Worm (Caenorhabditis elegans): ENCODE results near the gene F44E5.2.

Gene F44E5.2

DNA sequence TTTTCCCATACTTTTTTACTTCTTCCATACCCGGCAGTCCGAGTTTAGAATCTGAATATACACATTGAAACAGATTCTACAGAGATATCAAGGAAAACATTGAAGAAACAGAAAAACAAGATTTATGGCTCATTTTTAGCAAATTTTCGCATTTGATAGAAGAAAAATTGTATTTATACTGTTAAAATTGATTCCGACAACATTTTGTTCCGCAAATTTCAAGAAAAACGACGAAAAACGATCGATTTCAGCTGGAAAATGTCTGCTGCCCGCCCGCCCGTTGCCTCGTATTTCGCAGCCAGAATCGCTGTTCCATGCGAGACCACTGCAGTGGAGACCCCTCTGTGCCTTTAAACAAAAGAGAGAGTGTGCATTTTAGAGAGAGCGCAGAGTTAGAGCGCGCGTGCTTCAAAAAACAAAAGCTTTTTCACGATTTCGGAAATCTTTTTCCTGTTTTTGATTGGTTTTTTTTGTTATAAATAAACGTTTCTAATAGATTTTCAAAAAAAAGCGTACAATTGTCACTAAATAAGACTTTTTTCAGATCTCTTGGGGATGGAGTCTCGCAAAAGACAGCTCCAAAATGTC, 11.4 kb downstream of the F44E5.2 start, which contains the start of the genes patr-1 and dna-2:
Gene patr-1, minus strand, starts transcription at position 51 of the 588 bp plus-strand sequence.
Gene dna-2, plus strand, starts transcription at position 538 of the 588 bp plus-strand sequence.
- peak; percentile 15 for TF ChIP-seq ceh-31 (tag; optimal IDR thresholded peaks at IDR 0.05)
- peak; percentile 3 for TF ChIP-seq tbx-2 (tag; optimal IDR thresholded peaks at IDR 0.05)
- peak; percentile 29 for TF ChIP-seq hlh-30 (tag; optimal IDR thresholded peaks at IDR 0.05; ENCODE audit: insufficient read depth)
- peak; percentile 61 for TF ChIP-seq nfya-1 (tag; optimal IDR thresholded peaks at IDR 0.05)
- TF ChIP-seq eyg-1 (tag; optimal IDR thresholded peaks at IDR 0.05), result no peak

DNA sequence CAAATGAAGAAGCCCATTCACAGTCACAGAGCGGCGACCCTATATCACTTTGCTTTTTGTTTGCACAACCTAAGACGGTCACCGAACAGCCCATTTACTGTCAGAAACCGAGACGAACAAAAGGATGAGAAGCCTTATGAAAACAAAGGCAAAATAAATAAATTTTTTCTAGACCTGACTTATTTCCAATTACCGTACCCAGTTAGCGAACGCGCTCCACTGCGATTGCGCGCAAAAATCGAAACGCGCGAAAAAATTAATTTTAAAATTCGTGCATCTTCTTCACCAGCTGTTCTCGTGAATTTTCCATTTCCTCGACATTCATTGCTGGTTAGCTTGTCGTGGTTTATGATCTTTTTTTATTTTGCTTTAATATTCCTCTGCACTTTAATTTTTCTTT, 15.9 kb downstream of the F44E5.2 start, which contains the start of gene F43G6.16:
Gene F43G6.16, minus strand, starts transcription at position 141 of the 400 bp plus-strand sequence.
- TF ChIP-seq ceh-14 (tag; optimal IDR thresholded peaks at IDR 0.05) (no peak), sox-4 (tag; optimal IDR thresholded peaks at IDR 0.05) (no peak), pax-1 (tag; optimal IDR thresholded peaks at IDR 0.05) (peak; percentile 85), nfya-1 (tag; optimal IDR thresholded peaks at IDR 0.05) (no peak), sox-2 (GFP tag; IDR thresholded peaks at IDR 0.05) (no peak)

DNA sequence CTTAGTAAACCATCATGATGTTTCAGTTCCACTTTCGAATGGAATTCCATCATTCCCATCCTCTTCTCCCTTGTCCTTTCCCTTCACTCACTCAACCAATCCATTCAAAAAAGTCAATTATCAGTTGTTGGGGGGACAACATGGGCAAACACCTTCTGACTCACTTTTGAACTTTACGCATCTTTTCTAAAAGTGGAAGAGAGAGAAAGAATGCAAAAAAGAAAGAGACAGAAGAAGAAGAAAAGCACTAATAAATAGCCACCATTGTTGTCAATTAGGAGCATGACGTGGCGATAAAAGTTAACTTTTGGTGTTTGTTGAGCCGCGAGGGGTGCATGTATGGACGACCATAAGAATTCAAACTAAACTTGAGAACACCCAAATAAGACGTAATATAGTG, 21.5 kb downstream of the F44E5.2 start:
- TF ChIP-seq unc-55 (GFP tag; optimal IDR thresholded peaks at IDR 0.05) (no peak), ztf-16 (tag; optimal IDR thresholded peaks at IDR 0.05) (no peak), mec-3 (tag; optimal IDR thresholded peaks at IDR 0.05; ENCODE audit: borderline replicate concordance) (no peak), che-1 (tag; optimal IDR thresholded peaks at IDR 0.05) (no peak), unc-86 (tag; optimal IDR thresholded peaks at IDR 0.05) (no peak), ceh-45 (GFP tag; IDR thresholded peaks at IDR 0.05) (no peak), pax-1 (tag; optimal IDR thresholded peaks at IDR 0.05) (no peak), dve-1 (tag; optimal IDR thresholded peaks at IDR 0.05) (no peak), ceh-9 (tag; optimal IDR thresholded peaks at IDR 0.05) (no peak), ceh-34 (tag; optimal IDR thresholded peaks at IDR 0.05) (no peak), pat-9 (tag; optimal IDR thresholded peaks at IDR 0.05) (no peak), hlh-8 (tag; optimal IDR thresholded peaks at IDR 0.05) (no peak), gmeb-2 (tag; optimal IDR thresholded peaks at IDR 0.05) (no peak)

DNA sequence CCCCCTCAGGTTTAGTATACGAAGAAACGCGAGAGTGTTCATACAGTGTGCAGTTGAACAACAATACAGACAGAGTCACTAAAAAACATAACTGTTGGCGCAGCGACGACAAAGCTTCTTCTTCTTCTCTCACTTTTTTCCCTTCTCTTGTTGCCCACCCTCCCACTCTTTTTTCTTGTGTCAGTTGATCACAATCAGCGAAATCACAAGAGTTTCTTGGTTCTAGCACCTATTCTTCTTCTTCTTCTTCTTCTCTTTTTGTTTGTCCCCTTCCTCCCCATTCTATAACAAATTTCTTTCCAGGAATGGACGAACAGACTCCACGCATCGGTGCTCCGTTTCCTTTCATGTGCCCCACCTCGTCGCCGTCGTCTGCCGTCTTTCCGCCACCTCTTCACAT, 23.9 kb downstream of the F44E5.2 start, which contains the start of gene F43G6.4:
Gene F43G6.4, plus strand, starts transcription at position 301 of the 400 bp plus-strand sequence.
- no peak for TF ChIP-seq Y22D7AL.16 (tag; optimal IDR thresholded peaks at IDR 0.05)

DNA sequence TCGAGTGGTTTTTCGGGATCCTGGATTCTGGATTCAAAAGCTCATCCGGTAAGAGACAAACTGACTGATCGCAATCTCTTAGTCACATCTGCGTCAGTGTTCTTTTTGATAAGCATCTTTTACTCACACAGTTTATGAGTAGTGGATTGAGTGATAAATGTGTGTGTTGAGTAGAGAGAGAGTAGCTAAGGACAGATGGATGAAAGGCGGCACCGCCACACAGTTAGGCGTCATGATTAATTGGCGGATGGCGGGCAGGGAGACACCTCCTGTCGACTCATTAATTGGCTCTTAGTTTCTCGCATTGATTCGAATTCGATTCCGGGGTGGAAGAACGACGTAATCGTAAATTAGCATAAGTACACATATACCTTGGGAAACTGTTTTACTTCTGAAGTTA, 27.8 kb downstream of the F44E5.2 start:
- TF ChIP-seq tbx-7 (tag; optimal IDR thresholded peaks at IDR 0.05), result no peak
- TF ChIP-seq sdc-2 (tag; optimal IDR thresholded peaks at IDR 0.05), result no peak
- no peak for TF ChIP-seq nfya-1 (tag; optimal IDR thresholded peaks at IDR 0.05)
- no peak for TF ChIP-seq unc-42 (tag; optimal IDR thresholded peaks at IDR 0.05)
- no peak for TF ChIP-seq ceh-22 (tag; optimal IDR thresholded peaks at IDR 0.05)
- no peak for TF ChIP-seq ceh-45 (GFP tag; IDR thresholded peaks at IDR 0.05)
- no peak for TF ChIP-seq eyg-1 (tag; optimal IDR thresholded peaks at IDR 0.05)
- TF ChIP-seq K02D7.2 (tag; optimal IDR thresholded peaks at IDR 0.05), result no peak
- no peak for TF ChIP-seq fkh-10 (GFP tag; optimal IDR thresholded peaks at IDR 0.05)
- no peak for TF ChIP-seq ahr-1 (tag; optimal IDR thresholded peaks at IDR 0.05)
- TF ChIP-seq C08G9.2 (tag; optimal IDR thresholded peaks at IDR 0.05), result no peak
- TF ChIP-seq Y22D7AL.16 (tag; optimal IDR thresholded peaks at IDR 0.05), result no peak
- TF ChIP-seq ceh-6 (GFP tag; optimal IDR thresholded peaks at IDR 0.05), result no peak
- TF ChIP-seq ceh-24 (tag; optimal IDR thresholded peaks at IDR 0.05), result no peak
- no peak for TF ChIP-seq che-1 (tag; optimal IDR thresholded peaks at IDR 0.05)

DNA sequence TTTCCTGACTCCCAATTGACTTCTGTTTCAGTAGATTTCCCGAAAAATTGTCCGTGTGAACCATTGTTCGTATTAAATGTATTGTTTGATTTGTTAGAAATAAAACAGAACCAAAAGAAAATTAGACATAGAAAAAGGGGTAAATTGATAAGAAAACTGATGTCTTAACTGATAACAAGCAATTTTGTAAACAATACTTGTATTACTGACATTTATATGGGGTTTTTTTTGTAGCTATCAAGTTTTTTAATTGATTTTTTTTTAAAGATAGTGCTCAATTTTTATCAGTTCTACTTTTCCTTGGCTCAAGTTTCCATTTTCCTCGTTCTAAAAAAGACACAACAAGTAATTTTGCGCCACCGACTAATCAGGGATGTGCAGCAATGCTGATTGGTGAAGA, 30.6 kb downstream of the F44E5.2 start:
- TF ChIP-seq Y22D7AL.16 (tag; optimal IDR thresholded peaks at IDR 0.05) (no peak), elt-2 (tag; optimal IDR thresholded peaks at IDR 0.05) (peak; percentile 80), ceh-14 (tag; optimal IDR thresholded peaks at IDR 0.05) (no peak), pax-1 (tag; optimal IDR thresholded peaks at IDR 0.05) (no peak), ceh-30 (tag; optimal IDR thresholded peaks at IDR 0.05) (no peak), nhr-11 (tag; optimal IDR thresholded peaks at IDR 0.05) (no peak)
